Fruit fly (Drosophila melanogaster) whole organism, prepupa: ENCODE data around the gene CG4553.

ENCODE experiments used
- Blimp-1 ChIP-seq: fragments of 200-800 bp; sonication (Bioruptor generic); optimal IDR thresholded peaks from 3 replicates; lab custom pipeline; 2017; ENCODE audit warnings: missing biosample characterization, missing genetic modification characterization, mild to moderate bottlenecking, moderate library complexity, missing genetic modification reagents
- CG10669 ChIP-seq: fragments of 200-800 bp; sonication (Bioruptor generic); optimal IDR thresholded peaks from 3 replicates; lab custom pipeline; 2018; ENCODE audit warnings: missing biosample characterization, mild to moderate bottlenecking, missing genetic modification characterization, moderate library complexity
- CG11294 ChIP-seq: fragments of 200-800 bp; sonication (Bioruptor generic); IDR thresholded peaks from 2 replicates; pipeline ENCODE4 v1.3.6; 2022; ENCODE audit warnings: missing biosample characterization, missing genetic modification characterization
- CG11762 ChIP-seq: fragments of 200-800 bp; sonication (Bioruptor generic); optimal IDR thresholded peaks from 3 replicates; lab custom pipeline; 2016; ENCODE audit warnings: missing biosample characterization, missing genetic modification characterization; ENCODE audit not compliant: insufficient read depth
- CG11902 ChIP-seq: fragments of 200-800 bp; sonication (Bioruptor generic); optimal IDR thresholded peaks from 3 replicates; lab custom pipeline; 2016; ENCODE audit warnings: missing biosample characterization, missing genetic modification characterization
- CG15336 ChIP-seq: fragments of 200-800 bp; sonication (Bioruptor generic); IDR thresholded peaks from 2 replicates; pipeline ENCODE4 v1.3.6; 2022; ENCODE audit warnings: missing biosample characterization, missing genetic modification characterization
- CG16779 ChIP-seq: fragments of 200-800 bp; sonication (Bioruptor generic); optimal IDR thresholded peaks from 3 replicates; lab custom pipeline; 2017; ENCODE audit warnings: missing biosample characterization, mild to moderate bottlenecking, missing genetic modification characterization
- CG3032 ChIP-seq: fragments of 200-800 bp; optimal IDR thresholded peaks from 2 replicates; lab custom pipeline; 2019; ENCODE audit warnings: missing biosample characterization, mild to moderate bottlenecking, missing genetic modification characterization, moderate library complexity
- CG34406 ChIP-seq: fragments of 200-800 bp; sonication (Bioruptor generic); optimal IDR thresholded peaks from 3 replicates; lab custom pipeline; 2016; ENCODE audit warnings: missing biosample characterization, missing genetic modification characterization
- CG3919 ChIP-seq: fragments of 200-800 bp; sonication (Bioruptor generic); optimal IDR thresholded peaks from 3 replicates; lab custom pipeline; 2016; ENCODE audit warnings: missing biosample characterization, missing genetic modification characterization
- CG4318 ChIP-seq: fragments of 200-800 bp; sonication (Bioruptor generic); optimal IDR thresholded peaks from 3 replicates; lab custom pipeline; 2017; ENCODE audit warnings: missing biosample characterization, mild to moderate bottlenecking, missing genetic modification characterization
- CG6163 ChIP-seq: fragments of 200-800 bp; sonication (Bioruptor generic); IDR thresholded peaks from 3 replicates; pipeline ENCODE4 v1.3.6; 2022; ENCODE audit warnings: missing biosample characterization, missing genetic modification characterization
- CG6276 ChIP-seq: fragments of 200-800 bp; sonication (Bioruptor generic); optimal IDR thresholded peaks from 2 replicates; lab custom pipeline; 2017; ENCODE audit warnings: missing biosample characterization, mild to moderate bottlenecking, missing genetic modification characterization
- CG6808 ChIP-seq: fragments of 200-800 bp; sonication (Bioruptor generic); optimal IDR thresholded peaks from 3 replicates; lab custom pipeline; 2017; ENCODE audit warnings: missing biosample characterization, missing genetic modification characterization, mild to moderate bottlenecking, moderate library complexity, missing genetic modification reagents
- CG6854 ChIP-seq: fragments of 200-800 bp; sonication (Bioruptor generic); optimal IDR thresholded peaks from 2 replicates; lab custom pipeline; 2017; ENCODE audit warnings: missing biosample characterization, mild to moderate bottlenecking, missing genetic modification characterization
- CG7368 ChIP-seq: fragments of 200-800 bp; sonication (Bioruptor generic); optimal IDR thresholded peaks from 3 replicates; lab custom pipeline; 2016; ENCODE audit warnings: missing biosample characterization, missing genetic modification characterization
- CG8119 ChIP-seq: fragments of 200-800 bp; sonication (Bioruptor generic); IDR thresholded peaks from 3 replicates; pipeline ENCODE4 v1.3.6; 2022; ENCODE audit warnings: missing biosample characterization, missing genetic modification characterization
- CG8319 ChIP-seq: fragments of 200-800 bp; sonication (Bioruptor generic); optimal IDR thresholded peaks from 3 replicates; lab custom pipeline; 2016; ENCODE audit warnings: missing biosample characterization, missing genetic modification characterization
- CG8632 ChIP-seq: fragments of 200-800 bp; sonication (Bioruptor generic); optimal IDR thresholded peaks from 3 replicates; lab custom pipeline; 2016; ENCODE audit warnings: missing biosample characterization, missing genetic modification characterization
- CG9139 ChIP-seq: fragments of 200-800 bp; sonication (Bioruptor generic); optimal IDR thresholded peaks from 3 replicates; lab custom pipeline; 2017; ENCODE audit warnings: missing biosample characterization, mild to moderate bottlenecking, missing genetic modification characterization
- Eip75B ChIP-seq: fragments of 200-800 bp; sonication (Bioruptor generic); optimal IDR thresholded peaks from 3 replicates; lab custom pipeline; 2016; ENCODE audit warnings: missing biosample characterization, missing genetic modification characterization
- Eip78C ChIP-seq: fragments of 200-800 bp; sonication (Bioruptor generic); peaks from one replicate; lab custom pipeline; 2016; ENCODE audit warnings: missing biosample characterization, missing genetic modification characterization
- Ets21C ChIP-seq: fragments of 200-800 bp; sonication (Bioruptor generic); optimal IDR thresholded peaks from 3 replicates; lab custom pipeline; 2016; ENCODE audit warnings: missing biosample characterization, missing genetic modification characterization
- Ets96B ChIP-seq: fragments of 200-800 bp; optimal IDR thresholded peaks from 2 replicates; lab custom pipeline; 2019; ENCODE audit warnings: missing biosample characterization, mild to moderate bottlenecking, missing genetic modification characterization, moderate library complexity
- Gug ChIP-seq: fragments of 200-800 bp; sonication (Bioruptor generic); IDR thresholded peaks from 2 replicates; pipeline ENCODE4 v1.3.6; 2022; ENCODE audit warnings: missing biosample characterization, missing genetic modification characterization
- Hr38 ChIP-seq: sonication (Bioruptor generic); optimal IDR thresholded peaks from 2 replicates; lab custom pipeline; 2016; ENCODE audit warnings: missing biosample characterization, missing genetic modification characterization
- Hr39 ChIP-seq: fragments of 200-800 bp; sonication (Bioruptor generic); optimal IDR thresholded peaks from 2 replicates; lab custom pipeline; 2016; ENCODE audit warnings: missing biosample characterization, missing genetic modification characterization
- Lpt ChIP-seq: fragments of 200-800 bp; sonication (Bioruptor generic); optimal IDR thresholded peaks from 3 replicates; lab custom pipeline; 2016; ENCODE audit warnings: missing biosample characterization, missing genetic modification characterization
- Met ChIP-seq: fragments of 200-800 bp; sonication (Bioruptor generic); optimal IDR thresholded peaks from 3 replicates; lab custom pipeline; 2016; ENCODE audit warnings: missing biosample characterization, missing genetic modification characterization
- OdsH ChIP-seq: fragments of 200-800 bp; sonication (Bioruptor generic); optimal IDR thresholded peaks from 3 replicates; lab custom pipeline; 2016; ENCODE audit warnings: missing biosample characterization, missing genetic modification characterization
- Smox ChIP-seq: fragments of 200-800 bp; sonication (Bioruptor generic); optimal IDR thresholded peaks from 3 replicates; lab custom pipeline; 2016; ENCODE audit warnings: missing biosample characterization, missing genetic modification characterization
- Sox102F ChIP-seq: fragments of 200-800 bp; sonication (Bioruptor generic); optimal IDR thresholded peaks from 2 replicates; lab custom pipeline; 2016; ENCODE audit warnings: missing biosample characterization, mild to moderate bottlenecking, missing genetic modification characterization
- Sox14 ChIP-seq: fragments of 200-800 bp; sonication (Bioruptor generic); optimal IDR thresholded peaks from 3 replicates; lab custom pipeline; 2016; ENCODE audit warnings: missing biosample characterization, missing genetic modification characterization
- Sox15 ChIP-seq: fragments of 200-800 bp; sonication (Bioruptor generic); optimal IDR thresholded peaks from 3 replicates; lab custom pipeline; 2016; ENCODE audit warnings: missing biosample characterization, missing genetic modification characterization
- achi ChIP-seq: fragments of 200-800 bp; sonication (Bioruptor generic); optimal IDR thresholded peaks from 3 replicates; lab custom pipeline; 2016; ENCODE audit warnings: missing biosample characterization, missing genetic modification characterization
- acj6 ChIP-seq: fragments of 200-800 bp; sonication (Bioruptor generic); optimal IDR thresholded peaks from 3 replicates; lab custom pipeline; 2016; ENCODE audit warnings: missing biosample characterization, missing genetic modification characterization
- cyc ChIP-seq: fragments of 200-800 bp; sonication (Bioruptor generic); optimal IDR thresholded peaks from 3 replicates; lab custom pipeline; 2016; ENCODE audit warnings: missing biosample characterization, missing genetic modification characterization
- dac ChIP-seq: fragments of 200-800 bp; sonication (Bioruptor generic); optimal IDR thresholded peaks from 2 replicates; lab custom pipeline; 2017; ENCODE audit warnings: missing biosample characterization, mild to moderate bottlenecking, missing genetic modification characterization
- eg ChIP-seq: fragments of 200-800 bp; sonication (Bioruptor generic); IDR thresholded peaks from 3 replicates; pipeline ENCODE4 v1.3.6; 2022; ENCODE audit warnings: missing biosample characterization, missing genetic modification characterization
- esn ChIP-seq: fragments of 200-800 bp; sonication (Bioruptor generic); optimal IDR thresholded peaks from 2 replicates; lab custom pipeline; 2016; ENCODE audit warnings: missing biosample characterization, mild to moderate bottlenecking, missing genetic modification characterization, moderate library complexity
- fd59A ChIP-seq: fragments of 200-800 bp; sonication (Bioruptor generic); optimal IDR thresholded peaks from 2 replicates; lab custom pipeline; 2017; ENCODE audit warnings: missing biosample characterization, mild to moderate bottlenecking, missing genetic modification characterization, missing genetic modification reagents
- fkh ChIP-seq: fragments of 200-800 bp; sonication (Bioruptor generic); optimal IDR thresholded peaks from 3 replicates; lab custom pipeline; 2017; ENCODE audit warnings: missing biosample characterization, mild to moderate bottlenecking, missing genetic modification characterization, moderate library complexity
- lz ChIP-seq: fragments of 200-800 bp; sonication (Bioruptor generic); optimal IDR thresholded peaks from 3 replicates; lab custom pipeline; 2016; ENCODE audit warnings: missing biosample characterization, missing genetic modification characterization
- pdm3 ChIP-seq: fragments of 200-800 bp; sonication (Bioruptor generic); optimal IDR thresholded peaks from 3 replicates; lab custom pipeline; 2016; ENCODE audit warnings: missing biosample characterization, missing genetic modification characterization
- salr ChIP-seq, 2 experiments: fragments of 200-800 bp; sonication (Bioruptor generic); optimal IDR thresholded peaks; 3 replicates each; lab custom pipeline; 2016 to 2018; ENCODE audit warnings: missing biosample characterization in 2 of 2, missing genetic modification characterization in 2 of 2, mild to moderate bottlenecking in 1 of 2
- spab ChIP-seq: fragments of 200-800 bp; sonication (Bioruptor generic); optimal IDR thresholded peaks from 2 replicates; lab custom pipeline; 2017; ENCODE audit warnings: missing biosample characterization, mild to moderate bottlenecking, missing genetic modification characterization, missing genetic modification reagents
- ss ChIP-seq, 2 experiments: fragments of 200-800 bp; sonication (Bioruptor generic); optimal IDR thresholded peaks; 2 replicates in 1 of 2; 3 replicates in 1 of 2; lab custom pipeline; 2017 to 2018; ENCODE audit warnings: mild to moderate bottlenecking in 2 of 2, missing biosample characterization in 2 of 2, missing genetic modification characterization in 2 of 2, moderate library complexity in 1 of 2
- topi ChIP-seq: fragments of 200-800 bp; sonication (Bioruptor generic); optimal IDR thresholded peaks from 3 replicates; lab custom pipeline; 2016; ENCODE audit warnings: missing biosample characterization, missing genetic modification characterization

CG4553 gene

dm6 chr3R:25490375-25490774, 13.7 kb upstream of the CG4553 start (continued):
- TF ChIP-seq Sox15 (peak; percentile 57), spab (GFP tag; lab: Kevin White, UChicago) (no peak), pdm3 (GFP tag; lab: Kevin White, UChicago) (peak; percentile 81), CG34406 (GFP tag; lab: Kevin White, UChicago) (peak; percentile 29), cyc (peak; percentile 34), ss (GFP tag; optimal IDR thresholded peaks at IDR 0.05; lab: Kevin White, UChicago) (no peak), Lpt (GFP tag; lab: Kevin White, UChicago) (peak; percentile 69), Smox (peak; percentile 39), dac (GFP tag; lab: Kevin White, UChicago) (peak; percentile 68), fd59A (no peak), topi (GFP tag; lab: Kevin White, UChicago) (peak; percentile 52), CG6854 (GFP tag; lab: Kevin White, UChicago) (no peak), CG6163 (GFP tag; lab: Robert Waterston, UW) (peak; percentile 72), OdsH (GFP tag; lab: Kevin White, UChicago) (peak; percentile 86), esn (GFP tag; lab: Kevin White, UChicago) (peak; percentile 50), Hr39 (peak; percentile 25)

- TF ChIP-seq Sox102F (peak; percentile 0), eg (0 out of 3 replicates have a peak, but pooled peaks have one; percentile 6), CG8632 (GFP tag; lab: Kevin White, UChicago) (no peak)
Measured at dm6 chr3R:25489685-25490084, 13.0 kb upstream of the CG4553 start.

DNA sequence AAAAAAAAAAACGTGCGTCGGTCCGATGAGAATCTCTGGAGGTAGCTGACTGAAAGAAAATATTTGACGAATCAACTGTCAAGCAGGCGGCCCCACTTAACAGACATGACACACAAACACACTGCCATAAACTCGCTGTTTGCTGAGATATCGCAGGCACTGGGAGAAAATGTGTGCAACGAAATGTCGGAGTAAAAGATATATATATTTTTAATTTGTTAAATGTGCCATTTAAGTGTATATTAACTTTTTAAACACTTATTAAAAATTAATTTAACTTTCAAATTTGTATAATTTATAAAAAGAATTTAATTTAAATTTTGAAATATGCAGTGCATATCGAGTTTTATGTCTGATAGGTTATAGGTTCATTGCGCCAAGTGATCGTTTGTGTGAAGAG, 12.4 kb upstream of the CG4553 start:
- TF ChIP-seq acj6 (GFP tag; lab: Kevin White, UChicago) (peak; percentile 35), CG6808 (peak; percentile 59), CG34406 (GFP tag; lab: Kevin White, UChicago) (peak; percentile 36), Hr38 (GFP tag; lab: Kevin White, UChicago) (no peak), dac (GFP tag; lab: Kevin White, UChicago) (peak; percentile 22), CG6163 (GFP tag; lab: Robert Waterston, UW) (peak; percentile 48; the same call in 2 of the 3 replicates), Met (no peak), Ets21C (no peak), Eip75B (GFP tag; lab: Kevin White, UChicago) (peak; percentile 29), fkh (GFP tag; lab: Kevin White, UChicago) (peak; percentile 96), CG11902 (GFP tag; lab: Kevin White, UChicago) (peak; percentile 33), CG9139 (peak; percentile 46), CG11294 (GFP tag; lab: Robert Waterston, UW) (0 out of 2 replicates have a peak, but pooled peaks have one; percentile 26), CG8319 (GFP tag; lab: Kevin White, UChicago) (peak; percentile 22), CG7368 (GFP tag; lab: Kevin White, UChicago) (peak; percentile 3), CG6276 (GFP tag; lab: Kevin White, UChicago) (peak; percentile 19), CG8119 (GFP tag; lab: Robert Waterston, UW) (peak; percentile 73), spab (GFP tag; lab: Kevin White, UChicago) (peak; percentile 39), CG11762 (peak; percentile 30), Hr39 (no peak), Eip78C (GFP tag; lab: Kevin White, UChicago) (peak; percentile 45), CG3919 (GFP tag; lab: Kevin White, UChicago) (peak; percentile 67), Blimp-1 (GFP tag; lab: Kevin White, UChicago) (peak; percentile 1), lz (no peak), salr (GFP tag; optimal IDR thresholded peaks at IDR 0.05; lab: Kevin White, UChicago) (peak in 1 of 2 experiments; percentile 8), achi (peak; percentile 72), CG16779 (tag; lab: Kevin White, UChicago) (peak; percentile 36), Sox14 (GFP tag; lab: Kevin White, UChicago) (no peak), CG15336 (GFP tag; lab: Robert Waterston, UW) (peak; percentile 66), esn (GFP tag; lab: Kevin White, UChicago) (peak; percentile 9), fd59A (no peak), Ets96B (tag; lab: Kevin White, UChicago) (peak; percentile 64), CG3032 (tag; lab: Kevin White, UChicago) (peak; percentile 56), CG4318 (GFP tag; lab: Kevin White, UChicago) (no peak), Gug (GFP tag; lab: Robert Waterston, UW) (peak; percentile 27; the same call in 1 of the 2 replicates), CG10669 (GFP tag; lab: Kevin White, UChicago) (peak; percentile 57)
